Worm (Caenorhabditis elegans) whole organism, late embryonic: ENCODE results near the gene F46H5.11.

Source experiments
- C08G9.2 ChIP-seq: sonication (generic microtip); optimal IDR thresholded peaks from 2 replicates; lab custom pipeline; 2016; ENCODE audit warnings: mild to moderate bottlenecking, missing genetic modification characterization, moderate library complexity, missing compliant biosample characterization
- F13H6.1 ChIP-seq: sonication (generic microtip); optimal IDR thresholded peaks from 2 replicates; lab custom pipeline; 2016; ENCODE audit warnings: missing genetic modification characterization, missing compliant biosample characterization
- K02D7.2 ChIP-seq: sonication (generic microtip); optimal IDR thresholded peaks from 2 replicates; lab custom pipeline; 2017; ENCODE audit warnings: mild to moderate bottlenecking, missing genetic modification characterization, missing compliant biosample characterization
- K09A11.1 ChIP-seq: sonication (generic microtip); optimal IDR thresholded peaks from 2 replicates; lab custom pipeline; 2017; ENCODE audit warnings: antibody characterized with exemption, mild to moderate bottlenecking, missing genetic modification characterization, missing compliant biosample characterization; ENCODE audit not compliant: insufficient read depth
- T23F11.4 ChIP-seq: fragments of 200-800 bp; sonication (Bioruptor generic); optimal IDR thresholded peaks from 2 replicates; lab custom pipeline; 2018; ENCODE audit warnings: mild to moderate bottlenecking, missing genetic modification characterization, missing compliant biosample characterization
- ahr-1 ChIP-seq: sonication (generic microtip); optimal IDR thresholded peaks from 2 replicates; lab custom pipeline; 2016; ENCODE audit warnings: missing genetic modification characterization, missing compliant biosample characterization
- ceh-14 ChIP-seq: sonication (generic microtip); optimal IDR thresholded peaks from 2 replicates; lab custom pipeline; 2016; ENCODE audit warnings: missing genotype, missing genetic modification characterization, missing compliant biosample characterization
- ceh-18 ChIP-seq: sonication (generic microtip); optimal IDR thresholded peaks from 2 replicates; lab custom pipeline; 2016; ENCODE audit warnings: missing genetic modification characterization, missing compliant biosample characterization
- ceh-19 ChIP-seq: fragments of 200-800 bp; sonication (Bioruptor generic); optimal IDR thresholded peaks from 2 replicates; lab custom pipeline; 2018; ENCODE audit warnings: mild to moderate bottlenecking, missing genetic modification characterization, missing compliant biosample characterization
- ceh-2 ChIP-seq: sonication (generic microtip); optimal IDR thresholded peaks from 2 replicates; lab custom pipeline; 2016; ENCODE audit warnings: missing genotype, missing genetic modification characterization, missing compliant biosample characterization
- ceh-24 ChIP-seq: sonication (generic microtip); optimal IDR thresholded peaks from 2 replicates; lab custom pipeline; 2016; ENCODE audit warnings: mild to moderate bottlenecking, missing genetic modification characterization, missing compliant biosample characterization
- ceh-30 ChIP-seq: fragments of 150-350 bp; optimal IDR thresholded peaks from 2 replicates; lab custom pipeline; 2014; ENCODE audit warnings: missing biosample characterization, missing genetic modification characterization
- ceh-31 ChIP-seq: sonication (generic microtip); optimal IDR thresholded peaks from 2 replicates; lab custom pipeline; 2016; ENCODE audit warnings: missing genetic modification characterization, missing compliant biosample characterization
- ceh-34 ChIP-seq: sonication (generic microtip); optimal IDR thresholded peaks from 2 replicates; lab custom pipeline; 2016; ENCODE audit warnings: mild to moderate bottlenecking, missing genetic modification characterization, missing compliant biosample characterization
- ceh-48 ChIP-seq: sonication (generic microtip); optimal IDR thresholded peaks from 2 replicates; lab custom pipeline; 2016; ENCODE audit warnings: missing genetic modification characterization, inconsistent platforms, missing compliant biosample characterization
- ceh-6 ChIP-seq: fragments of 200-800 bp; sonication (Bioruptor generic); optimal IDR thresholded peaks from 2 replicates; lab custom pipeline; 2018; ENCODE audit warnings: mild to moderate bottlenecking, missing genetic modification characterization, missing compliant biosample characterization
- ceh-9 ChIP-seq: sonication (generic microtip); optimal IDR thresholded peaks from 2 replicates; lab custom pipeline; 2016; ENCODE audit warnings: mild to moderate bottlenecking, missing genetic modification characterization, inconsistent platforms, missing compliant biosample characterization
- che-1 ChIP-seq: sonication (generic microtip); optimal IDR thresholded peaks from 2 replicates; lab custom pipeline; 2016; ENCODE audit warnings: mild to moderate bottlenecking, missing genetic modification characterization, missing compliant biosample characterization
- elt-2 ChIP-seq: sonication (generic microtip); optimal IDR thresholded peaks from 2 replicates; lab custom pipeline; 2016; ENCODE audit warnings: missing genetic modification reagents, missing genetic modification characterization, missing compliant biosample characterization
- elt-4 ChIP-seq: sonication (generic microtip); optimal IDR thresholded peaks from 2 replicates; lab custom pipeline; 2016; ENCODE audit warnings: missing genetic modification characterization, missing compliant biosample characterization
- ets-4 ChIP-seq: sonication (generic microtip); optimal IDR thresholded peaks from 2 replicates; lab custom pipeline; 2016; ENCODE audit warnings: missing genetic modification characterization, missing compliant biosample characterization
- fkh-6 ChIP-seq: sonication (generic microtip); optimal IDR thresholded peaks from 2 replicates; lab custom pipeline; 2016; ENCODE audit warnings: missing genetic modification characterization, missing compliant biosample characterization
- gmeb-2 ChIP-seq: sonication (generic microtip); optimal IDR thresholded peaks from 2 replicates; lab custom pipeline; 2016; ENCODE audit warnings: missing genetic modification characterization, inconsistent platforms, missing compliant biosample characterization
- hlh-15 ChIP-seq: sonication (generic microtip); optimal IDR thresholded peaks from 2 replicates; lab custom pipeline; 2016; ENCODE audit warnings: missing genetic modification characterization, missing compliant biosample characterization
- hlh-6 ChIP-seq: sonication (generic microtip); optimal IDR thresholded peaks from 2 replicates; lab custom pipeline; 2016; ENCODE audit warnings: missing genotype, missing genetic modification characterization, missing compliant biosample characterization
- hlh-8 ChIP-seq: sonication (generic microtip); optimal IDR thresholded peaks from 2 replicates; lab custom pipeline; 2016; ENCODE audit warnings: missing genotype, missing genetic modification characterization, missing compliant biosample characterization
- lim-6 ChIP-seq: sonication (generic microtip); optimal IDR thresholded peaks from 2 replicates; lab custom pipeline; 2016; ENCODE audit warnings: missing genetic modification characterization, missing compliant biosample characterization
- lin-11 ChIP-seq: fragments of 200-800 bp; sonication (Bioruptor generic); optimal IDR thresholded peaks from 2 replicates; lab custom pipeline; 2018; ENCODE audit warnings: mild to moderate bottlenecking, missing genetic modification characterization, missing compliant biosample characterization
- madf-2 ChIP-seq: sonication (generic microtip); optimal IDR thresholded peaks from 2 replicates; lab custom pipeline; 2017; ENCODE audit warnings: missing genetic modification characterization, missing compliant biosample characterization
- mec-3 ChIP-seq: sonication (generic microtip); optimal IDR thresholded peaks from 2 replicates; lab custom pipeline; 2016; ENCODE audit warnings: borderline replicate concordance, missing genetic modification characterization, missing compliant biosample characterization
- nhr-11 ChIP-seq: fragments of 150-350 bp; optimal IDR thresholded peaks from 2 replicates; lab custom pipeline; 2014; ENCODE audit warnings: missing biosample characterization, missing genetic modification characterization
- npax-4 ChIP-seq: sonication (generic microtip); optimal IDR thresholded peaks from 2 replicates; lab custom pipeline; 2016; ENCODE audit warnings: missing genetic modification characterization, missing compliant biosample characterization
- odd-2 ChIP-seq: sonication (generic microtip); optimal IDR thresholded peaks from 2 replicates; lab custom pipeline; 2017; ENCODE audit warnings: antibody characterized with exemption, mild to moderate bottlenecking, missing genetic modification characterization, missing compliant biosample characterization
- pat-9 ChIP-seq: fragments of 200-800 bp; sonication (Bioruptor generic); optimal IDR thresholded peaks from 2 replicates; lab custom pipeline; 2018; ENCODE audit warnings: mild to moderate bottlenecking, missing genetic modification characterization, moderate library complexity, missing compliant biosample characterization
- pha-2 ChIP-seq: sonication (generic microtip); optimal IDR thresholded peaks from 2 replicates; lab custom pipeline; 2017; ENCODE audit warnings: mild to moderate bottlenecking, missing genetic modification characterization, missing compliant biosample characterization
- pqm-1 ChIP-seq: sonication (generic microtip); optimal IDR thresholded peaks from 2 replicates; lab custom pipeline; 2016; ENCODE audit warnings: missing genetic modification characterization, missing compliant biosample characterization
- pros-1 ChIP-seq: fragments of 150-350 bp; optimal IDR thresholded peaks from 2 replicates; lab custom pipeline; 2014; ENCODE audit warnings: missing biosample characterization, missing genetic modification reagents, missing genetic modification characterization
- rnt-1 ChIP-seq: sonication (generic microtip); optimal IDR thresholded peaks from 2 replicates; lab custom pipeline; 2016; ENCODE audit warnings: missing genetic modification characterization, missing compliant biosample characterization
- sdc-2 ChIP-seq: sonication (generic microtip); optimal IDR thresholded peaks from 2 replicates; lab custom pipeline; 2016; ENCODE audit warnings: missing genotype, missing genetic modification characterization, missing compliant biosample characterization
- sox-2 ChIP-seq: fragments of 200-800 bp; sonication (Bioruptor generic); IDR thresholded peaks from 2 replicates; pipeline ENCODE4 v1.3.6; 2022; ENCODE audit warnings: missing genetic modification reagents, missing genetic modification characterization, missing compliant biosample characterization
- tbx-2 ChIP-seq: sonication (generic microtip); optimal IDR thresholded peaks from 2 replicates; lab custom pipeline; 2016; ENCODE audit warnings: missing genetic modification characterization, missing compliant biosample characterization
- tbx-7 ChIP-seq: sonication (generic microtip); optimal IDR thresholded peaks from 2 replicates; lab custom pipeline; 2016; ENCODE audit warnings: missing genotype, missing genetic modification characterization, missing compliant biosample characterization
- ttx-3 ChIP-seq: sonication (generic microtip); optimal IDR thresholded peaks from 2 replicates; lab custom pipeline; 2016; ENCODE audit warnings: missing genetic modification reagents, missing genetic modification characterization, missing compliant biosample characterization
- unc-3 ChIP-seq, 2 experiments: fragments of 200-800 bp in 1 of 2; sonication (Bioruptor generic) in 1 of 2; sonication (generic microtip) in 1 of 2; conservative IDR thresholded peaks in 1 of 2; optimal IDR thresholded peaks in 1 of 2; 2 replicates each; pipeline versions ENCODE4 v1.3.6 to Lab custom; 2016 to 2022; ENCODE audit warnings: missing compliant biosample characterization in 2 of 2, missing genetic modification characterization in 2 of 2, missing genetic modification reagents in 1 of 2
- unc-42 ChIP-seq: sonication (generic microtip); optimal IDR thresholded peaks from 2 replicates; lab custom pipeline; 2016; ENCODE audit warnings: missing genotype, missing genetic modification characterization, missing compliant biosample characterization
- zip-5 ChIP-seq: sonication (generic microtip); optimal IDR thresholded peaks from 2 replicates; lab custom pipeline; 2016; ENCODE audit warnings: missing genetic modification characterization, missing compliant biosample characterization
- ztf-16 ChIP-seq: sonication (generic microtip); optimal IDR thresholded peaks from 2 replicates; lab custom pipeline; 2017; ENCODE audit warnings: missing genetic modification characterization, missing compliant biosample characterization

F46H5.11 gene

ce11 chrX:7268965-7269364 is 2.9 kb downstream of the F46H5.11 start:
- no peak for TF ChIP-seq npax-4
- TF ChIP-seq ztf-16: no peak
- TF ChIP-seq rnt-1 (tag; lab: Kevin White, UChicago): no peak
- no peak for TF ChIP-seq lim-6 (tag; lab: Kevin White, UChicago)
- TF ChIP-seq ahr-1 (tag; lab: Kevin White, UChicago): no peak
- TF ChIP-seq ceh-14 (tag; lab: Kevin White, UChicago): no peak
- TF ChIP-seq, all 69 proteins: peak for 0

- TF ChIP-seq nhr-11 (tag; lab: Kevin White, UChicago) (no peak), fkh-6 (tag; lab: Kevin White, UChicago) (no peak), tbx-7 (tag; lab: Kevin White, UChicago) (no peak), T23F11.4 (no peak), rnt-1 (tag; lab: Kevin White, UChicago) (no peak), tbx-2 (tag; lab: Kevin White, UChicago) (no peak), odd-2 (tag; lab: Kevin White, UChicago) (no peak), ahr-1 (tag; lab: Kevin White, UChicago) (no peak), sox-2 (GFP tag; lab: Robert Waterston, UW) (no peak), K09A11.1 (no peak), zip-5 (tag; lab: Kevin White, UChicago) (no peak), ceh-31 (tag; lab: Kevin White, UChicago) (no peak), C08G9.2 (tag; lab: Kevin White, UChicago) (no peak), unc-3 (GFP tag; conservative IDR thresholded peaks at IDR 0.05; lab: Robert Waterston, UW) (no peak), unc-3 (tag; optimal IDR thresholded peaks at IDR 0.05; lab: Kevin White, UChicago) (no peak), pat-9 (tag; lab: Kevin White, UChicago) (no peak), unc-42 (tag; lab: Kevin White, UChicago) (no peak), elt-2 (tag; lab: Kevin White, UChicago) (no peak), ceh-34 (no peak)
These were observed 6.5 kb downstream of the F46H5.11 start, which contains the start of gene F46H5.2 for ce11 chrX:7265348-7265747. Gene F46H5.2 (plus strand): TSS chrX:7265648.

ce11 chrX:7264591-7265306 is 7.1 kb downstream of the F46H5.11 start:
- TF ChIP-seq ceh-34 (peak; percentile 83), elt-4 (tag; lab: Kevin White, UChicago) (no peak), mec-3 (tag; lab: Kevin White, UChicago) (no peak), pqm-1 (tag; lab: Kevin White, UChicago) (peak; percentile 69), ttx-3 (tag; lab: Kevin White, UChicago) (no peak), pha-2 (tag; lab: Kevin White, UChicago) (no peak), hlh-8 (peak; percentile 58), ceh-6 (GFP tag; lab: Kevin White, UChicago) (peak; percentile 9), ahr-1 (tag; lab: Kevin White, UChicago) (no peak), ceh-19 (GFP tag; lab: Kevin White, UChicago) (peak; percentile 67), tbx-7 (tag; lab: Kevin White, UChicago) (peak; percentile 6), che-1 (tag; lab: Kevin White, UChicago) (peak; percentile 18), ceh-24 (tag; lab: Kevin White, UChicago) (no peak), ceh-9 (no peak), hlh-15 (tag; lab: Kevin White, UChicago) (no peak), hlh-6 (tag; lab: Kevin White, UChicago) (peak; percentile 69), ceh-2 (tag; lab: Kevin White, UChicago) (peak; percentile 69), K02D7.2 (tag; lab: Kevin White, UChicago) (no peak), nhr-11 (tag; lab: Kevin White, UChicago) (no peak), sox-2 (GFP tag; lab: Robert Waterston, UW) (no peak; the same call in 1 of the 2 replicates), ets-4 (tag; lab: Kevin White, UChicago) (peak; percentile 41), lin-11 (no peak), ceh-18 (peak; percentile 96), sdc-2 (tag; lab: Kevin White, UChicago) (peak; percentile 88), gmeb-2 (tag; lab: Kevin White, UChicago) (no peak), ceh-48 (tag; lab: Kevin White, UChicago) (no peak), lim-6 (tag; lab: Kevin White, UChicago) (peak; percentile 1), pros-1 (peak; percentile 57), madf-2 (tag; lab: Kevin White, UChicago) (no peak), ceh-30 (tag; lab: Kevin White, UChicago) (no peak), F13H6.1 (peak; percentile 82)
